Worm (Caenorhabditis elegans) whole organism, L1 larva: ENCODE data around the gene rnh-2.
A peak's percentile ranks its signal among the peaks of the same experiment; 100 is the strongest.

Experiments
- C04F5.9 ChIP-seq: sonication (generic microtip); optimal IDR thresholded peaks from 2 replicates; lab custom pipeline; 2016; ENCODE audit warnings: missing genetic modification characterization, missing compliant biosample characterization
- C16A3.4 ChIP-seq: fragments of 150-350 bp; optimal IDR thresholded peaks from 2 replicates; lab custom pipeline; 2014; ENCODE audit warnings: missing biosample characterization, missing genetic modification characterization
- F16B12.6 ChIP-seq: fragments of 150-350 bp; optimal IDR thresholded peaks from 2 replicates; lab custom pipeline; 2014; ENCODE audit warnings: missing biosample characterization, missing genetic modification characterization
- Y116A8C.19 ChIP-seq: sonication (generic microtip); optimal IDR thresholded peaks from 2 replicates; lab custom pipeline; 2016; ENCODE audit warnings: missing compliant biosample characterization, missing genetic modification characterization, borderline replicate concordance
- aha-1 ChIP-seq: fragments of 150-350 bp; optimal IDR thresholded peaks from 2 replicates; lab custom pipeline; 2014; ENCODE audit warnings: missing biosample characterization, missing genetic modification characterization
- alr-1 ChIP-seq: fragments of 200-800 bp; sonication (Bioruptor generic); optimal IDR thresholded peaks from 2 replicates; lab custom pipeline; 2018; ENCODE audit warnings: borderline replicate concordance, mild to moderate bottlenecking, missing genetic modification characterization, missing compliant biosample characterization
- ama-1 ChIP-seq: fragments of 150-350 bp; optimal IDR thresholded peaks from 2 replicates; lab custom pipeline; 2014
- ceh-63 ChIP-seq: fragments of 200-800 bp; sonication (Bioruptor generic); optimal IDR thresholded peaks from 2 replicates; lab custom pipeline; 2018; ENCODE audit warnings: mild to moderate bottlenecking, missing genetic modification characterization, missing compliant biosample characterization
- ceh-8 ChIP-seq: fragments of 200-800 bp; sonication (Bioruptor generic); optimal IDR thresholded peaks from 2 replicates; lab custom pipeline; 2018; ENCODE audit warnings: mild to moderate bottlenecking, missing genetic modification characterization, moderate library complexity, missing compliant biosample characterization
- ceh-88 ChIP-seq: fragments of 200-800 bp; sonication (Bioruptor generic); IDR thresholded peaks from 2 replicates; pipeline ENCODE4 v1.3.6; 2022; ENCODE audit warnings: missing genetic modification characterization, missing compliant biosample characterization
- dpl-1 ChIP-seq, 3 experiments: fragments of 150-350 bp in 2 of 3; sonication (generic microtip) in 1 of 3; optimal IDR thresholded peaks; 2 replicates each; lab custom pipeline; 2014 to 2017; ENCODE audit warnings: missing biosample characterization in 3 of 3, missing genetic modification characterization in 3 of 3, missing genetic modification reagents in 3 of 3
- dsc-1 ChIP-seq: sonication (generic microtip); optimal IDR thresholded peaks from 2 replicates; lab custom pipeline; 2016; ENCODE audit warnings: mild to moderate bottlenecking, missing genetic modification characterization, missing compliant biosample characterization
- efl-1 ChIP-seq, 4 experiments: fragments of 150-350 bp; optimal IDR thresholded peaks in 3 of 4; peaks in 1 of 4; 1 replicate in 1 of 4; 2 replicates in 3 of 4; lab custom pipeline; 2014; ENCODE audit warnings: missing biosample characterization in 2 of 4, missing genetic modification characterization in 2 of 4, missing genetic modification reagents in 2 of 4
- efl-3 ChIP-seq: fragments of 200-800 bp; sonication (Bioruptor generic); optimal IDR thresholded peaks from 2 replicates; lab custom pipeline; 2018; ENCODE audit warnings: mild to moderate bottlenecking, missing genetic modification characterization, missing compliant biosample characterization
- elt-2 ChIP-seq: sonication (generic microtip); optimal IDR thresholded peaks from 2 replicates; lab custom pipeline; 2016; ENCODE audit warnings: missing genetic modification characterization, mild to moderate bottlenecking, inconsistent platforms, missing compliant biosample characterization, missing genetic modification reagents
- ets-5 ChIP-seq: fragments of 200-800 bp; sonication (Bioruptor generic); IDR thresholded peaks from 2 replicates; pipeline ENCODE4 v1.3.6; 2022; ENCODE audit warnings: missing genetic modification characterization, missing compliant biosample characterization
- fkh-4 ChIP-seq: sonication (generic microtip); optimal IDR thresholded peaks from 2 replicates; lab custom pipeline; 2016; ENCODE audit warnings: missing compliant biosample characterization, missing genetic modification characterization, borderline replicate concordance
- fkh-8 ChIP-seq: sonication (generic microtip); optimal IDR thresholded peaks from 2 replicates; lab custom pipeline; 2016; ENCODE audit warnings: mild to moderate bottlenecking, missing genetic modification characterization, missing compliant biosample characterization
- fos-1 ChIP-seq: fragments of 150-350 bp; optimal IDR thresholded peaks from 2 replicates; lab custom pipeline; 2014; ENCODE audit warnings: missing biosample characterization, missing genetic modification characterization
- grh-1 ChIP-seq: fragments of 200-800 bp; sonication (Bioruptor generic); IDR thresholded peaks from 2 replicates; pipeline ENCODE4 v1.3.6; 2022; ENCODE audit warnings: missing genetic modification reagents, missing genetic modification characterization, missing compliant biosample characterization
- hlh-4 ChIP-seq: sonication (generic microtip); optimal IDR thresholded peaks from 2 replicates; lab custom pipeline; 2016; ENCODE audit warnings: mild to moderate bottlenecking, missing genetic modification characterization, missing compliant biosample characterization
- hpl-2 ChIP-seq: fragments of 150-350 bp; optimal IDR thresholded peaks from 2 replicates; lab custom pipeline; 2014; ENCODE audit warnings: missing biosample characterization, missing genetic modification reagents, missing genetic modification characterization
- isw-1 ChIP-seq: fragments of 200-800 bp; sonication (Bioruptor generic); IDR thresholded peaks from 2 replicates; pipeline ENCODE4 v1.3.6; 2022; ENCODE audit warnings: missing genetic modification characterization, missing compliant biosample characterization
- jun-1 ChIP-seq: fragments of 150-350 bp; optimal IDR thresholded peaks from 2 replicates; lab custom pipeline; 2014; ENCODE audit warnings: missing biosample characterization, missing genetic modification reagents, missing genetic modification characterization
- lin-13 ChIP-seq: fragments of 150-350 bp; optimal IDR thresholded peaks from 2 replicates; lab custom pipeline; 2014; ENCODE audit warnings: missing biosample characterization, missing genetic modification reagents, missing genetic modification characterization
- lin-14 ChIP-seq: fragments of 200-800 bp; sonication (Bioruptor generic); optimal IDR thresholded peaks from 2 replicates; lab custom pipeline; 2018; ENCODE audit warnings: mild to moderate bottlenecking, missing genetic modification characterization, moderate library complexity, missing compliant biosample characterization
- lin-15B ChIP-seq: fragments of 150-350 bp; sonication (generic microtip); optimal IDR thresholded peaks from 3 replicates; lab custom pipeline; 2014; ENCODE audit warnings: missing biosample characterization, missing genetic modification characterization
- lin-35 ChIP-seq, 2 experiments: fragments of 150-350 bp; optimal IDR thresholded peaks; 2 replicates each; lab custom pipeline; 2014; ENCODE audit warnings: missing biosample characterization in 2 of 2, missing genetic modification characterization in 2 of 2, missing genetic modification reagents in 2 of 2
- lin-39 ChIP-seq: fragments of 150-350 bp; optimal IDR thresholded peaks from 2 replicates; lab custom pipeline; 2014; ENCODE audit warnings: missing biosample characterization, missing genetic modification reagents, missing genetic modification characterization
- lsy-2 ChIP-seq, 2 experiments: fragments of 150-350 bp; optimal IDR thresholded peaks; 2 replicates each; lab custom pipeline; 2014; ENCODE audit warnings: missing biosample characterization in 2 of 2, missing genetic modification characterization in 2 of 2
- mef-2 ChIP-seq: fragments of 150-350 bp; optimal IDR thresholded peaks from 2 replicates; lab custom pipeline; 2014; ENCODE audit warnings: missing biosample characterization, missing genetic modification characterization
- nhr-12 ChIP-seq: sonication (generic microtip); optimal IDR thresholded peaks from 2 replicates; lab custom pipeline; 2017; ENCODE audit warnings: missing biosample characterization, missing genetic modification characterization
- nhr-19 ChIP-seq: fragments of 200-800 bp; sonication (Bioruptor generic); conservative IDR thresholded peaks from 2 replicates; pipeline ENCODE4 v1.3.6; 2022; ENCODE audit warnings: missing genetic modification characterization, missing compliant biosample characterization
- nhr-20 ChIP-seq: sonication (generic microtip); optimal IDR thresholded peaks from 2 replicates; lab custom pipeline; 2016; ENCODE audit warnings: mild to moderate bottlenecking, missing genetic modification characterization, missing compliant biosample characterization
- nhr-28 ChIP-seq: fragments of 150-350 bp; optimal IDR thresholded peaks from 2 replicates; lab custom pipeline; 2014; ENCODE audit warnings: missing biosample characterization, missing genetic modification characterization
- nhr-47 ChIP-seq: sonication (generic microtip); optimal IDR thresholded peaks from 2 replicates; lab custom pipeline; 2016; ENCODE audit warnings: mild to moderate bottlenecking, missing genetic modification characterization, moderate library complexity, missing compliant biosample characterization
- nhr-77 ChIP-seq: fragments of 150-350 bp; optimal IDR thresholded peaks from 2 replicates; lab custom pipeline; 2014; ENCODE audit warnings: missing biosample characterization, missing genetic modification characterization
- nhr-85 ChIP-seq: sonication (generic microtip); peaks from one replicate; lab custom pipeline; 2016; ENCODE audit warnings: missing genetic modification characterization, inconsistent platforms, missing compliant biosample characterization
- nhr-90 ChIP-seq: sonication (generic microtip); optimal IDR thresholded peaks from 2 replicates; lab custom pipeline; 2016; ENCODE audit warnings: mild to moderate bottlenecking, missing genetic modification characterization, missing compliant biosample characterization; ENCODE audit not compliant: poor library complexity
- pag-3 ChIP-seq: sonication (generic microtip); optimal IDR thresholded peaks from 2 replicates; lab custom pipeline; 2017; ENCODE audit warnings: missing genetic modification characterization, mild to moderate bottlenecking, missing compliant biosample characterization, antibody characterized with exemption, borderline replicate concordance; ENCODE audit not compliant: insufficient read depth
- pqm-1 ChIP-seq: sonication (generic microtip); optimal IDR thresholded peaks from 3 replicates; lab custom pipeline; 2017; ENCODE audit warnings: missing biosample characterization, missing genetic modification characterization
- skn-1 ChIP-seq: fragments of 150-350 bp; optimal IDR thresholded peaks from 2 replicates; lab custom pipeline; 2014; ENCODE audit warnings: missing biosample characterization, missing genetic modification characterization
- sox-4 ChIP-seq: sonication (generic microtip); optimal IDR thresholded peaks from 2 replicates; lab custom pipeline; 2016; ENCODE audit warnings: missing genetic modification characterization, missing compliant biosample characterization
- sup-37 ChIP-seq: fragments of 200-800 bp; sonication (Bioruptor generic); optimal IDR thresholded peaks from 2 replicates; lab custom pipeline; 2018; ENCODE audit warnings: mild to moderate bottlenecking, missing genetic modification characterization, missing compliant biosample characterization
- tbx-2 ChIP-seq: sonication (generic microtip); optimal IDR thresholded peaks from 2 replicates; lab custom pipeline; 2016; ENCODE audit warnings: missing genetic modification characterization, missing compliant biosample characterization
- tlp-1 ChIP-seq: fragments of 150-350 bp; optimal IDR thresholded peaks from 2 replicates; lab custom pipeline; 2014; ENCODE audit warnings: missing biosample characterization, missing genetic modification characterization
- unc-130 ChIP-seq: fragments of 150-350 bp; optimal IDR thresholded peaks from 2 replicates; lab custom pipeline; 2017; ENCODE audit warnings: missing biosample characterization, missing genetic modification characterization, inconsistent platforms
- unc-62 ChIP-seq: fragments of 150-350 bp; optimal IDR thresholded peaks from 2 replicates; lab custom pipeline; 2014; ENCODE audit warnings: missing biosample characterization, missing genetic modification reagents, missing genetic modification characterization
- unc-86 ChIP-seq: sonication (generic microtip); optimal IDR thresholded peaks from 2 replicates; lab custom pipeline; 2016; ENCODE audit warnings: missing genetic modification characterization, missing compliant biosample characterization
- unc-98 ChIP-seq: fragments of 200-800 bp; sonication (Bioruptor generic); IDR thresholded peaks from 2 replicates; pipeline ENCODE4 v1.3.6; 2022; ENCODE audit warnings: missing genetic modification characterization, missing compliant biosample characterization
- xbp-1 ChIP-seq: sonication (generic microtip); optimal IDR thresholded peaks from 2 replicates; lab custom pipeline; 2016; ENCODE audit warnings: missing genetic modification characterization, missing compliant biosample characterization
- ztf-11 ChIP-seq, 2 experiments: sonication (generic microtip); optimal IDR thresholded peaks; 2 replicates each; lab custom pipeline; 2016 to 2017; ENCODE audit warnings: missing genetic modification characterization in 2 of 2, missing biosample characterization in 1 of 2, missing compliant biosample characterization in 1 of 2

rnh-2 gene

ce11 chrII:8566039-8566438 is 49.1 kb downstream of the rnh-2 start, which contains the start of gene stc-1 (continued):
- TF ChIP-seq tbx-2 (tag; lab: Kevin White, UChicago), result no peak
- no peak for TF ChIP-seq fkh-8 (tag; lab: Kevin White, UChicago)
- TF ChIP-seq sup-37 (GFP tag; lab: Kevin White, UChicago), result no peak
- no peak for TF ChIP-seq fos-1 (tag; lab: Kevin White, UChicago)
- peak; percentile 35 for TF ChIP-seq nhr-85 (tag; lab: Kevin White, UChicago)
- no peak for TF ChIP-seq efl-3 (GFP tag; lab: Kevin White, UChicago)
- TF ChIP-seq nhr-77, result no peak
- TF ChIP-seq isw-1 (GFP tag; lab: Robert Waterston, UW), result no peak
- peak; percentile 23 for TF ChIP-seq ama-1 (lab: Kevin White, UChicago)
- TF ChIP-seq fkh-4, result no peak
- no peak for TF ChIP-seq nhr-28 (tag; lab: Kevin White, UChicago)
- no peak for TF ChIP-seq lin-15B (tag; lab: Kevin White, UChicago)
- TF ChIP-seq hpl-2, result no peak
- TF ChIP-seq F16B12.6 (tag; lab: Kevin White, UChicago), result peak; percentile 26
- no peak for TF ChIP-seq Y116A8C.19 (tag; lab: Kevin White, UChicago)
- no peak for TF ChIP-seq unc-98 (GFP tag; lab: Robert Waterston, UW)
- TF ChIP-seq lin-14 (GFP tag; lab: Kevin White, UChicago), result no peak
- TF ChIP-seq pqm-1, result no peak
- no peak for TF ChIP-seq unc-130
- TF ChIP-seq nhr-20 (tag; lab: Kevin White, UChicago), result no peak
- no peak for TF ChIP-seq unc-62 (GFP tag; lab: Kevin White, UChicago)
- no peak for TF ChIP-seq hlh-4 (tag; lab: Kevin White, UChicago)
- no peak for TF ChIP-seq aha-1 (tag; lab: Kevin White, UChicago)
- no peak for TF ChIP-seq sox-4 (tag; lab: Kevin White, UChicago)
- no peak for TF ChIP-seq nhr-12 (tag; lab: Kevin White, UChicago)
- TF ChIP-seq ets-5 (GFP tag; lab: Robert Waterston, UW), result no peak
- TF ChIP-seq lin-35 (GFP tag; optimal IDR thresholded peaks at IDR 0.05; lab: Kevin White, UChicago), result peak; percentile 67 to 94
- TF ChIP-seq xbp-1 (tag; lab: Kevin White, UChicago), result peak; percentile 78
- TF ChIP-seq nhr-19 (GFP tag; lab: Robert Waterston, UW), result no peak
- TF ChIP-seq unc-86, result no peak
- no peak for TF ChIP-seq nhr-47 (tag; lab: Kevin White, UChicago)
- peak; percentile 27 for TF ChIP-seq lin-13 (GFP tag; lab: Kevin White, UChicago)
- TF ChIP-seq alr-1 (tag; lab: Kevin White, UChicago), result no peak
- no peak for TF ChIP-seq ceh-63 (GFP tag; lab: Kevin White, UChicago)
- no peak for TF ChIP-seq ztf-11 (tag; optimal IDR thresholded peaks at IDR 0.05; lab: Kevin White, UChicago)
- TF ChIP-seq skn-1 (tag; lab: Kevin White, UChicago), result peak; percentile 30
- no peak for TF ChIP-seq C16A3.4
- TF ChIP-seq C04F5.9, result no peak
- TF ChIP-seq grh-1 (GFP tag; lab: Robert Waterston, UW), result no peak
- no peak for TF ChIP-seq mef-2 (tag; lab: Kevin White, UChicago)
- TF ChIP-seq ceh-8 (GFP tag; lab: Kevin White, UChicago), result no peak

DNA sequence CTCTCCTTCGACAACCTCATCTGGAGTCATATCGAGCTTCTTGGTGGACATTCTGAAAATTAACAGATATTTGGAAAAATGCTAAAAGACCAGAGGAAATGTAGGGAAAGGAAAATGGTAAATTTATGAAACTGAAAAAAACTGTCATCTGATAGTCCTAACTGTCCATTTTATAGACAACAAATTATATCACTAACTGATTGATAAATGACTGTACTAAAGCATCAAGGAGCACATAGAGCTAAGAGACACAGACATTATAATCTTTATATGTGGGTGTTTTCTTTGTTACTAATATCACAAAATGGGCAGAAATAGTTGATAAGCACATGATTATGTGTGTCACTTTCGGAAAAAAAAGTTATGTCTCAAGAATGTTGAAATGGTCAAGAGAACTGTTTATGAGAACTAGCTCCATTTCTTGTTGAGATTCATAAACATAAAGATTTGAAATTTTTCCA is 49.9 kb downstream of the rnh-2 start, which contains the start of gene F54C9.3:
F54C9.3 (minus strand) TSS at position 51 of the 461 bp plus-strand sequence.
- TF ChIP-seq ets-5 (GFP tag; lab: Robert Waterston, UW) (no peak), jun-1 (peak; percentile 30), dpl-1 (GFP tag; optimal IDR thresholded peaks at IDR 0.05; lab: Kevin White, UChicago) (peak in 1 of 3 experiments; percentile 27), nhr-90 (tag; lab: Kevin White, UChicago) (no peak), lin-39 (tag; lab: Kevin White, UChicago) (no peak), pqm-1 (peak; percentile 57), nhr-12 (tag; lab: Kevin White, UChicago) (no peak), pag-3 (tag; lab: Kevin White, UChicago) (no peak), efl-1 (optimal IDR thresholded peaks at IDR 0.05; lab: Kevin White, UChicago) (no peak), efl-1 (GFP tag; optimal IDR thresholded peaks at IDR 0.05 in 1 of 2; lab: Kevin White, UChicago) (peak in 1 of 2 experiments; percentile 92), tlp-1 (tag; lab: Kevin White, UChicago) (peak; percentile 16), nhr-85 (tag; lab: Kevin White, UChicago) (no peak), dsc-1 (tag; lab: Kevin White, UChicago) (no peak), lsy-2 (tag; optimal IDR thresholded peaks at IDR 0.05; lab: Kevin White, UChicago) (peak in 1 of 2 experiments; percentile 13), elt-2 (tag; lab: Kevin White, UChicago) (peak; percentile 85), lin-35 (GFP tag; optimal IDR thresholded peaks at IDR 0.05; lab: Kevin White, UChicago) (peak in 1 of 2 experiments; percentile 54), ama-1 (lab: Kevin White, UChicago) (peak; percentile 1), ceh-88 (GFP tag; lab: Robert Waterston, UW) (no peak)
- TF ChIP-seq, all 84 proteins: peak for 9
